Worm (Caenorhabditis elegans): ENCODE data around the gene ncs-1.

Gene ncs-1

DNA sequence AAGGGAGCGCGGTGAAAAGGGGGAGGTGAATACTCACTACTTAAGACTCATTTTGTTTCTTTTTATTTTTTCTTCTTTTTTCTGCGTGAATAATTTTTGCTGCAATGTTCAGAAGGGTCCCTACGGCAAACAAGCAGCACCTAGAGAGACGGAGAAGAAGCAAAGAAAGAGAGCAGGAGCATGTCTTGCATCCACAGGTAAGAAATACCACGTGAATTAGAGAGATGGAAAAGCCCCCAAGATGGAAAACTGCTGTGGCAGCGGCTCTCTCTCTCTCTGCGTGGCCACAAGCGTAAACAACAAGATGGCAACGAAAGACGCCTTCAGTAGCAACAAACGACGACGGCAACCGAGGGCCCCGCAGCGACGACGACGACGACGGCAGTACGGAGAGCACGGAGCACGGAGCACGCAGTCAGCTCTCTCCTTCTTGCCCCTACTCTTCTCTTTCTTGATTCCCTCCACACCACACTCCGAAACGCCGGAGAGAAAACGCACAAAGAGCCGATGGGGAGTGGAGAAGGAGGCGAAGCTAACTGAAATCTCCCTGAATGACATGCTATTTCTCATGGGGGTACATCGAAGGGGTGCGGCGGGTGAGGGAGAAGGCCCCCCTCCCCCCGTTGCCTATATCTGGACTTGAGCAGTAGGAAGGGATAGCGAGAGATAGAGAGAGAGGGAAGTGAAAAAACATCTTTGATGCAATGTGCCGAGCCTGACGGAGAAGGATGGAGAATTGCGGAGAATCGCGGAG, 29.8 kb upstream of the ncs-1 start (continued):
- peak; percentile 26; the same call in 1 of the 2 replicates for TF ChIP-seq mab-9 (GFP tag; IDR thresholded peaks at IDR 0.05)
- TF ChIP-seq nhr-20 (tag; optimal IDR thresholded peaks at IDR 0.05), result peak; percentile 3
- TF ChIP-seq C16A3.4 (tag; optimal IDR thresholded peaks at IDR 0.05), result peak; percentile 7
- peak; percentile 19 for TF ChIP-seq xbp-1 (tag; optimal IDR thresholded peaks at IDR 0.05)
- TF ChIP-seq C34B4.2 (tag; optimal IDR thresholded peaks at IDR 0.05), result no peak
- peak; percentile 33 for TF ChIP-seq nhr-19 (GFP tag; conservative IDR thresholded peaks at IDR 0.05)
- TF ChIP-seq isw-1 (GFP tag; IDR thresholded peaks at IDR 0.05), result peak; percentile 41
- peak; percentile 3 for TF ChIP-seq mef-2 (tag; optimal IDR thresholded peaks at IDR 0.05)
- no peak for TF ChIP-seq ets-5 (GFP tag; IDR thresholded peaks at IDR 0.05)
- peak; percentile 76 for TF ChIP-seq swsn-7 (tag; optimal IDR thresholded peaks at IDR 0.05)
- peak; percentile 71 for TF ChIP-seq snu-23 (GFP tag; optimal IDR thresholded peaks at IDR 0.05)

DNA sequence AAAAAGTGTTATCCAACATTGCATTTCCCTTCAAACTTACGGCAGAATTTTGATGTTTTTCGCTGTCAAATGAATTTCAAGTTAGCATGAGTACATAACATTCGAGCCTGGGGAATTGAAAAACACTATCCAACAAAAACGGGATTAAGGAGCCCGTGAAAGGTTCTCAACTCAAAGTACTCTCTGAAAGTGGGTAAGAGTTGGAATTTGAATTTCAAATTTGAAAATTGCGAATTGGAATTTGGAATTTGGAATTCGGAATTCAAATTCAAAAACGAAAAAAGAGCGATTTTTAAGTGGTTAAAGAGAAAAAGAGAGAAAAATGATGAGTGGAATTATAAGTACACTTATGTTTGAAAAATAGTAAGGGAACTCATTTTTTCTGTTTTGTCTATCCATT, 28.2 kb upstream of the ncs-1 start, which contains the start of the genes C09E10.3 and dgk-1:
C09E10.3 (minus strand) TSS at position 101 of the 400 bp plus-strand sequence.
dgk-1 (minus strand) TSS at position 183 of the 400 bp plus-strand sequence.
- TF ChIP-seq ceh-82 (tag; optimal IDR thresholded peaks at IDR 0.05) (no peak), nhr-84 (tag; optimal IDR thresholded peaks at IDR 0.05) (no peak), efl-3 (GFP tag; optimal IDR thresholded peaks at IDR 0.05) (no peak), nhr-76 (tag; optimal IDR thresholded peaks at IDR 0.05) (no peak), ceh-90 (tag; optimal IDR thresholded peaks at IDR 0.05) (no peak), mef-2 (tag; optimal IDR thresholded peaks at IDR 0.05) (no peak), mab-9 (GFP tag; IDR thresholded peaks at IDR 0.05) (no peak), skn-1 (tag; optimal IDR thresholded peaks at IDR 0.05) (no peak), aha-1 (tag; optimal IDR thresholded peaks at IDR 0.05) (no peak), sox-4 (tag; optimal IDR thresholded peaks at IDR 0.05) (no peak), lin-39 (tag; optimal IDR thresholded peaks at IDR 0.05) (no peak), egl-27 (tag; optimal IDR thresholded peaks at IDR 0.05) (no peak), rnt-1 (tag; optimal IDR thresholded peaks at IDR 0.05) (no peak), hpl-2 (GFP tag; optimal IDR thresholded peaks at IDR 0.05) (no peak), efl-1 (optimal IDR thresholded peaks at IDR 0.05) (no peak), efl-1 (GFP tag; optimal IDR thresholded peaks at IDR 0.05 in 1 of 2) (no peak)

ce11 chrX:986463-986862, 23.4 kb upstream of the ncs-1 start:
- TF ChIP-seq alr-1 (tag; optimal IDR thresholded peaks at IDR 0.05; ENCODE audit: borderline replicate concordance) (no peak), snpc-4 (tag; optimal IDR thresholded peaks at IDR 0.05) (peak; percentile 80), nhr-47 (tag; optimal IDR thresholded peaks at IDR 0.05) (peak; percentile 2)

DNA sequence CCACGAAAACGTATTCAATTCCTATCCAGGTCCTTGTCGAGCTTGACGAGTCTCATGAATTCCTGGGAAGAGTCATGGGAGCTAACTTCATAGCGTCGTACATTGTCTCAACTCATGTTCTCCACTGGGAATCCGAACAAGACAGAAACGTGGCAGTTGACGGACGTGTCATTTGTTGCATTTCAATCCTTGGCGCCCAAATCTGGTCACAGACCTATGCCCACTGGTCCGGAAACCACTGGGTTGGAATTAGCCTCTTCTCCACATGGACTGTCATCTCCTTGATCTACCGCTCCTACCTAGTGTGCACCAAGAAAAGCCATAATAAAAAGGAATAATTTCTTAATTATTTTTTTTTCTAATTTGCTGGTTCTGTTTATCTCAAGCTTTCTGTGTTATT, 19.5 kb upstream of the ncs-1 start:
- TF ChIP-seq lsy-2 (tag; optimal IDR thresholded peaks at IDR 0.05), result no peak
- no peak for TF ChIP-seq zag-1 (tag; optimal IDR thresholded peaks at IDR 0.05)

- TF ChIP-seq dpl-1 (GFP tag; optimal IDR thresholded peaks at IDR 0.05) (no peak), unc-98 (GFP tag; IDR thresholded peaks at IDR 0.05) (no peak), nhr-85 (tag) (peak; percentile 71), nhr-71 (tag; optimal IDR thresholded peaks at IDR 0.05) (peak; percentile 52), rnt-1 (tag; optimal IDR thresholded peaks at IDR 0.05) (peak; percentile 32), aha-1 (tag; optimal IDR thresholded peaks at IDR 0.05) (no peak), elt-3 (tag; optimal IDR thresholded peaks at IDR 0.05) (peak in 5 of 6 experiments; percentile 12 to 51 (median 44)), ceh-88 (GFP tag; IDR thresholded peaks at IDR 0.05) (no peak), nhr-11 (tag; optimal IDR thresholded peaks at IDR 0.05) (no peak), hlh-4 (tag; optimal IDR thresholded peaks at IDR 0.05) (peak; percentile 89), elt-2 (tag; optimal IDR thresholded peaks at IDR 0.05) (no peak), ceh-82 (tag; optimal IDR thresholded peaks at IDR 0.05) (no peak), blmp-1 (tag; optimal IDR thresholded peaks at IDR 0.05) (peak; percentile 96), C16A3.4 (tag; optimal IDR thresholded peaks at IDR 0.05) (no peak), efl-1 (optimal IDR thresholded peaks at IDR 0.05) (no peak), efl-1 (GFP tag; optimal IDR thresholded peaks at IDR 0.05 in 1 of 2) (peak in 1 of 2 experiments; percentile 46), mdl-1 (tag; optimal IDR thresholded peaks at IDR 0.05) (peak in 1 of 2 experiments; percentile 6), ceh-90 (tag; optimal IDR thresholded peaks at IDR 0.05) (no peak), nhr-20 (tag; optimal IDR thresholded peaks at IDR 0.05) (peak; percentile 21), unc-30 (tag; optimal IDR thresholded peaks at IDR 0.05) (no peak), mep-1 (tag; optimal IDR thresholded peaks at IDR 0.05) (peak; percentile 47), zag-1 (tag; optimal IDR thresholded peaks at IDR 0.05) (no peak)
Observed at ce11 chrX:980252-981009, 17.4 kb upstream of the ncs-1 start, which contains the start of gene C44C1.1. C44C1.1 (plus strand) TSS chrX:980776.
